Fruit fly (Drosophila melanogaster) whole organism, prepupa: ENCODE measurements around the gene CG13064.

Experiments used
- CG11294 ChIP-seq: fragments of 200-800 bp; sonication (Bioruptor generic); IDR thresholded peaks from 2 replicates; pipeline ENCODE4 v1.3.6; 2022; ENCODE audit warnings: missing biosample characterization, missing genetic modification characterization
- CG11902 ChIP-seq: fragments of 200-800 bp; sonication (Bioruptor generic); optimal IDR thresholded peaks from 3 replicates; lab custom pipeline; 2016; ENCODE audit warnings: missing biosample characterization, missing genetic modification characterization
- CG15336 ChIP-seq: fragments of 200-800 bp; sonication (Bioruptor generic); IDR thresholded peaks from 2 replicates; pipeline ENCODE4 v1.3.6; 2022; ENCODE audit warnings: missing biosample characterization, missing genetic modification characterization
- CG1621 ChIP-seq: fragments of 200-800 bp; sonication (Bioruptor generic); optimal IDR thresholded peaks from 3 replicates; lab custom pipeline; 2018; ENCODE audit warnings: missing biosample characterization, mild to moderate bottlenecking, missing genetic modification characterization
- CG3032 ChIP-seq: fragments of 200-800 bp; optimal IDR thresholded peaks from 2 replicates; lab custom pipeline; 2019; ENCODE audit warnings: missing biosample characterization, mild to moderate bottlenecking, missing genetic modification characterization, moderate library complexity
- CG31627 ChIP-seq: fragments of 200-800 bp; sonication (Bioruptor generic); optimal IDR thresholded peaks from 3 replicates; lab custom pipeline; 2016; ENCODE audit warnings: missing biosample characterization, missing genetic modification characterization
- CG32006 ChIP-seq: fragments of 200-800 bp; sonication (Bioruptor generic); optimal IDR thresholded peaks from 3 replicates; lab custom pipeline; 2017; ENCODE audit warnings: missing biosample characterization, mild to moderate bottlenecking, missing genetic modification characterization
- CG4318 ChIP-seq: fragments of 200-800 bp; sonication (Bioruptor generic); optimal IDR thresholded peaks from 3 replicates; lab custom pipeline; 2017; ENCODE audit warnings: missing biosample characterization, mild to moderate bottlenecking, missing genetic modification characterization
- CG6808 ChIP-seq: fragments of 200-800 bp; sonication (Bioruptor generic); optimal IDR thresholded peaks from 3 replicates; lab custom pipeline; 2017; ENCODE audit warnings: missing biosample characterization, missing genetic modification characterization, mild to moderate bottlenecking, moderate library complexity, missing genetic modification reagents
- CG6854 ChIP-seq: fragments of 200-800 bp; sonication (Bioruptor generic); optimal IDR thresholded peaks from 2 replicates; lab custom pipeline; 2017; ENCODE audit warnings: missing biosample characterization, mild to moderate bottlenecking, missing genetic modification characterization
- CG8119 ChIP-seq: fragments of 200-800 bp; sonication (Bioruptor generic); IDR thresholded peaks from 3 replicates; pipeline ENCODE4 v1.3.6; 2022; ENCODE audit warnings: missing biosample characterization, missing genetic modification characterization
- CG8632 ChIP-seq: fragments of 200-800 bp; sonication (Bioruptor generic); optimal IDR thresholded peaks from 3 replicates; lab custom pipeline; 2016; ENCODE audit warnings: missing biosample characterization, missing genetic modification characterization
- Eip78C ChIP-seq: fragments of 200-800 bp; sonication (Bioruptor generic); peaks from one replicate; lab custom pipeline; 2016; ENCODE audit warnings: missing biosample characterization, missing genetic modification characterization
- Eip93F ChIP-seq: fragments of 200-800 bp; sonication (Bioruptor generic); optimal IDR thresholded peaks from 2 replicates; lab custom pipeline; 2016; ENCODE audit warnings: missing biosample characterization, mild to moderate bottlenecking, missing genetic modification characterization
- Ets21C ChIP-seq: fragments of 200-800 bp; sonication (Bioruptor generic); optimal IDR thresholded peaks from 3 replicates; lab custom pipeline; 2016; ENCODE audit warnings: missing biosample characterization, missing genetic modification characterization
- Gug ChIP-seq: fragments of 200-800 bp; sonication (Bioruptor generic); IDR thresholded peaks from 2 replicates; pipeline ENCODE4 v1.3.6; 2022; ENCODE audit warnings: missing biosample characterization, missing genetic modification characterization
- Hr38 ChIP-seq: sonication (Bioruptor generic); optimal IDR thresholded peaks from 2 replicates; lab custom pipeline; 2016; ENCODE audit warnings: missing biosample characterization, missing genetic modification characterization
- Hr39 ChIP-seq: fragments of 200-800 bp; sonication (Bioruptor generic); optimal IDR thresholded peaks from 2 replicates; lab custom pipeline; 2016; ENCODE audit warnings: missing biosample characterization, missing genetic modification characterization
- Smox ChIP-seq: fragments of 200-800 bp; sonication (Bioruptor generic); optimal IDR thresholded peaks from 3 replicates; lab custom pipeline; 2016; ENCODE audit warnings: missing biosample characterization, missing genetic modification characterization
- Sox102F ChIP-seq: fragments of 200-800 bp; sonication (Bioruptor generic); optimal IDR thresholded peaks from 2 replicates; lab custom pipeline; 2016; ENCODE audit warnings: missing biosample characterization, mild to moderate bottlenecking, missing genetic modification characterization
- Sox14 ChIP-seq: fragments of 200-800 bp; sonication (Bioruptor generic); optimal IDR thresholded peaks from 3 replicates; lab custom pipeline; 2016; ENCODE audit warnings: missing biosample characterization, missing genetic modification characterization
- Sox15 ChIP-seq: fragments of 200-800 bp; sonication (Bioruptor generic); optimal IDR thresholded peaks from 3 replicates; lab custom pipeline; 2016; ENCODE audit warnings: missing biosample characterization, missing genetic modification characterization
- achi ChIP-seq: fragments of 200-800 bp; sonication (Bioruptor generic); optimal IDR thresholded peaks from 3 replicates; lab custom pipeline; 2016; ENCODE audit warnings: missing biosample characterization, missing genetic modification characterization
- acj6 ChIP-seq: fragments of 200-800 bp; sonication (Bioruptor generic); optimal IDR thresholded peaks from 3 replicates; lab custom pipeline; 2016; ENCODE audit warnings: missing biosample characterization, missing genetic modification characterization
- cyc ChIP-seq: fragments of 200-800 bp; sonication (Bioruptor generic); optimal IDR thresholded peaks from 3 replicates; lab custom pipeline; 2016; ENCODE audit warnings: missing biosample characterization, missing genetic modification characterization
- dac ChIP-seq: fragments of 200-800 bp; sonication (Bioruptor generic); optimal IDR thresholded peaks from 2 replicates; lab custom pipeline; 2017; ENCODE audit warnings: missing biosample characterization, mild to moderate bottlenecking, missing genetic modification characterization
- dsx ChIP-seq: fragments of 200-800 bp; optimal IDR thresholded peaks from 3 replicates; lab custom pipeline; 2019; ENCODE audit warnings: missing biosample characterization, mild to moderate bottlenecking, missing genetic modification characterization, moderate library complexity; ENCODE audit not compliant: poor library complexity, severe bottlenecking
- fd59A ChIP-seq: fragments of 200-800 bp; sonication (Bioruptor generic); optimal IDR thresholded peaks from 2 replicates; lab custom pipeline; 2017; ENCODE audit warnings: missing biosample characterization, mild to moderate bottlenecking, missing genetic modification characterization, missing genetic modification reagents
- fd85E ChIP-seq: fragments of 200-800 bp; sonication (Bioruptor generic); optimal IDR thresholded peaks from 3 replicates; lab custom pipeline; 2016; ENCODE audit warnings: missing biosample characterization, missing genetic modification characterization
- fkh ChIP-seq: fragments of 200-800 bp; sonication (Bioruptor generic); optimal IDR thresholded peaks from 3 replicates; lab custom pipeline; 2017; ENCODE audit warnings: missing biosample characterization, mild to moderate bottlenecking, missing genetic modification characterization, moderate library complexity
- lz ChIP-seq: fragments of 200-800 bp; sonication (Bioruptor generic); optimal IDR thresholded peaks from 3 replicates; lab custom pipeline; 2016; ENCODE audit warnings: missing biosample characterization, missing genetic modification characterization
- net ChIP-seq: fragments of 200-800 bp; sonication (Bioruptor generic); optimal IDR thresholded peaks from 3 replicates; lab custom pipeline; 2016; ENCODE audit warnings: missing biosample characterization, missing genetic modification characterization
- pdm3 ChIP-seq: fragments of 200-800 bp; sonication (Bioruptor generic); optimal IDR thresholded peaks from 3 replicates; lab custom pipeline; 2016; ENCODE audit warnings: missing biosample characterization, missing genetic modification characterization
- salr ChIP-seq, 2 experiments: fragments of 200-800 bp; sonication (Bioruptor generic); optimal IDR thresholded peaks; 3 replicates each; lab custom pipeline; 2016 to 2018; ENCODE audit warnings: missing biosample characterization in 2 of 2, missing genetic modification characterization in 2 of 2, mild to moderate bottlenecking in 1 of 2
- svp ChIP-seq: fragments of 200-800 bp; sonication (Bioruptor generic); peaks from one replicate; lab custom pipeline; 2016; ENCODE audit warnings: missing biosample characterization, missing genetic modification characterization
- topi ChIP-seq: fragments of 200-800 bp; sonication (Bioruptor generic); optimal IDR thresholded peaks from 3 replicates; lab custom pipeline; 2016; ENCODE audit warnings: missing biosample characterization, missing genetic modification characterization
- vri ChIP-seq: fragments of 200-800 bp; sonication (Bioruptor generic); optimal IDR thresholded peaks from 3 replicates; lab custom pipeline; 2016; ENCODE audit warnings: missing biosample characterization, mild to moderate bottlenecking, missing genetic modification characterization

Gene CG13064

dm6 chr3L:16231857-16232256 is 48.3 kb upstream of the CG13064 start, which contains the start of the genes PDCD-5 and MED10 (continued):
- TF ChIP-seq CG1621 (tag; lab: Kevin White, UChicago) (no peak), CG8632 (GFP tag; lab: Kevin White, UChicago) (no peak), CG11902 (no peak), fd85E (GFP tag; lab: Kevin White, UChicago) (no peak), fd59A (GFP tag; lab: Kevin White, UChicago) (no peak), CG4318 (GFP tag; lab: Kevin White, UChicago) (no peak), pdm3 (no peak), CG31627 (GFP tag; lab: Kevin White, UChicago) (no peak), CG3032 (tag; lab: Kevin White, UChicago) (peak; percentile 56), CG15336 (GFP tag; lab: Robert Waterston, UW) (no peak), dac (no peak), Eip78C (GFP tag; lab: Kevin White, UChicago) (peak; percentile 60), topi (peak; percentile 7), Gug (GFP tag; lab: Robert Waterston, UW) (no peak)

DNA sequence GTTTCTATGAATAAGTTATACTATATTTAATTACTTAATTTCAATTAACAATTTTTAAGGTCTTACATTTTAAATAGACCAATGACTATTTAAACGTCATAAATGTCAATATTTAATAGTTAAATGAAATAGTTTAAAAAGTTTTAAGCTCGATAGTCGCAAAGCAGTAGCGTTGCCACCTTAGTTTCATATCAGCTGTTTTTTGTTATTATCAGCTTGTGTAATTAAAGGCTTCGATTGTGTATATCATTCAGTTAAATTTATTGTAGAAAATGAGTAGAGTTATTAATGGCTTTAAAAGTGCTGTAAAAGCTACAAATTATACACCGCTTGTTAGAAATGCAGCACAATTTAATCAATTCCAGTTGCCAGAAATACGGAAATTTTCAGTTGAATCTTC is 47.3 kb upstream of the CG13064 start, which contains the start of gene Hsc20:
Gene Hsc20 (plus strand): TSS at position 204 of the 400 bp plus-strand sequence.
- TF ChIP-seq salr (GFP tag; optimal IDR thresholded peaks at IDR 0.05; lab: Kevin White, UChicago) (no peak), fd59A (GFP tag; lab: Kevin White, UChicago) (no peak), CG32006 (GFP tag; lab: Kevin White, UChicago) (no peak), net (GFP tag; lab: Kevin White, UChicago) (no peak), Eip78C (GFP tag; lab: Kevin White, UChicago) (peak; percentile 14), Gug (GFP tag; lab: Robert Waterston, UW) (no peak), Smox (GFP tag; lab: Kevin White, UChicago) (no peak), CG11294 (GFP tag; lab: Robert Waterston, UW) (no peak), CG1621 (tag; lab: Kevin White, UChicago) (no peak), dac (no peak), fkh (GFP tag; lab: Kevin White, UChicago) (peak; percentile 57), Sox102F (GFP tag; lab: Kevin White, UChicago) (no peak), Hr38 (no peak)

DNA sequence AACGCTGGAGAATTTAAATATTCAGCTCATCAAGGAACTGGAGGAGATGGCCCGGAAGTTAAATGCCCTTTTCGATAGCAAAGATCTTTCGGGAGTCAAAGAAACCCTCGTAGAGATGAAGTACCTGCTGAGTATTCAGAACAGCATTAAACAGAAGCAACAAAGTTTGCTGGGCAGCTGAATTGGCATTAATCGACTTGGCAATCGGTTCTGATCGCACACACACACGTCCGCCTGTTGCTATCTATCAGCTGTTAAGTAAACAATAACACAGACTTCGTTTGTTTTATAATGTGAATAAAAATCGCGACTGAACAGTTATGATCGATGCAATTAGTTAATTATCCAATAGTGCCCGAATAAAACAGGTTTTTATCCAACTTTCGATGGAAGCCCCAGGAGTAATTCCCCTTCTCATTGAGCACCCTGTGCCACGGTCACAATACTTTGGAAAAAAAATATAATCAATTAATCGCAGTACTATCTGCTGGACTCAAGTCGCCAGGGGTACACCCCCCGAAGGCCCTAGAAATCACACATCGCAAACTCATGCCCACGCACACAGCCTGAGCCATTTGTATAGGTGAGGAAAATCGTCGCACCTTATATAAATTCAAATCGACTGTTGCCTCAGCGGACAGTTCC is 46.2 kb upstream of the CG13064 start:
- TF ChIP-seq CG6854 (GFP tag; lab: Kevin White, UChicago): peak; percentile 14
- peak; percentile 56 for TF ChIP-seq dsx (GFP tag; lab: Kevin White, UChicago)
- TF ChIP-seq svp (GFP tag; lab: Kevin White, UChicago): peak; percentile 86
- peak; percentile 67 for TF ChIP-seq Eip78C (GFP tag; lab: Kevin White, UChicago)
- no peak for TF ChIP-seq fd85E (GFP tag; lab: Kevin White, UChicago)
- no peak for TF ChIP-seq CG8119
- TF ChIP-seq vri (GFP tag; lab: Kevin White, UChicago): peak; percentile 28
- TF ChIP-seq acj6: no peak
- peak; percentile 38 for TF ChIP-seq Sox14
- peak; percentile 0 for TF ChIP-seq CG6808

DNA sequence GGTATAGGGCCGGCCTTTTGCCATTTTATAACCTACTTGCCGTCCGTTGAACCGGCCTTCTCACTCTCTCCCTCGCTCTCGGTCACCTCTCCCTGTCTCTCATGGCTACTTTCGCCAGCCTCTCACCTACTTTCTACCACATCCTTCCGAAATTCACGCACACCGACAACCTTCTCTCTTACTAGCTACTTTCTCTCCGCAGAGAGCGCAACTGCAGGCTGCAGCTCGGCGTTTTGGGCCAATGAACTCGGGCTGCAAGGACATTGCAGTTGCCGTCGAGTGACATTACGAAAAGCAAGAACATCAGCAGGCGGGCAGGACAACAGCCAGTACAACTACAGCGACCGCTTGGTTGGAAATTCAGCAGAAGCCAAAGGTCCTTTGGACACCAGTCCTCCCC is 38.9 kb upstream of the CG13064 start:
- no peak for TF ChIP-seq Eip93F (GFP tag; lab: Kevin White, UChicago)
- TF ChIP-seq CG8119: no peak
- TF ChIP-seq cyc (GFP tag; lab: Kevin White, UChicago): no peak
- no peak for TF ChIP-seq vri (GFP tag; lab: Kevin White, UChicago)
- TF ChIP-seq acj6: no peak

DNA sequence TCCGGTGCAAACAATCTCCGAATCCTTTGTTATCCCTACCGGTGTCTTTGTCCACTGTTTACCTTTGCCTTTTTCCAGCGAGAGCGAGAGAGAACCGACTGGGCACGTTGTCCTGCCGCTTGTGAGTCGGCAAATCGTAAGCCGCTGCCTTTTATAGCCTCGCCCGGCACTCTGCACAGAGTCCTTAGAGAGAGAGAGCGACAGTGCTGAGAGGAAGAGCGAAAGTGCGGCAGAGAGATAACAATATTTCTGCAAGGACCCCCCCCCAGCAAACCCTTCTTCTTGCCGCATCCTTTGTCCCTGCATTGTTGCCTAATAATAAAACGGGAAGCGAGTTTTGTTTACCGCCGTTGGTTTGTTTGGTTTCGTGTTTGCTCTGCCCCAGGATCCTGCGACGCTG is 27.9 kb upstream of the CG13064 start, which contains the start of gene CG13055:
Gene CG13055 (minus strand): TSS at position 101 of the 400 bp plus-strand sequence.
- TF ChIP-seq dsx (GFP tag; lab: Kevin White, UChicago) (no peak), Hr39 (GFP tag; lab: Kevin White, UChicago) (no peak), achi (no peak), CG1621 (tag; lab: Kevin White, UChicago) (no peak), Hr38 (no peak), CG6808 (no peak), Sox14 (no peak), Sox15 (GFP tag; lab: Kevin White, UChicago) (no peak), dac (no peak), lz (GFP tag; lab: Kevin White, UChicago) (no peak), CG8632 (GFP tag; lab: Kevin White, UChicago) (no peak), fd85E (GFP tag; lab: Kevin White, UChicago) (no peak), Ets21C (GFP tag; lab: Kevin White, UChicago) (no peak), CG3032 (tag; lab: Kevin White, UChicago) (no peak), CG8119 (no peak), Gug (GFP tag; lab: Robert Waterston, UW) (no peak)
